Fruit fly (Drosophila melanogaster): ENCODE results near the gene Archease.

Gene Archease

dm6 chr3R:21624352-21624954, 38.3 kb downstream of the Archease start:
- TF ChIP-seq CG4318 (GFP tag; optimal IDR thresholded peaks at IDR 0.05) (no peak), CG6276 (GFP tag; optimal IDR thresholded peaks at IDR 0.05) (no peak), Eip78C (GFP tag) (peak; percentile 12), CG8319 (GFP tag; optimal IDR thresholded peaks at IDR 0.05) (no peak), svp (GFP tag) (peak; percentile 18), Lpt (GFP tag; optimal IDR thresholded peaks at IDR 0.05) (no peak), CG16779 (tag; optimal IDR thresholded peaks at IDR 0.05) (no peak)

DNA sequence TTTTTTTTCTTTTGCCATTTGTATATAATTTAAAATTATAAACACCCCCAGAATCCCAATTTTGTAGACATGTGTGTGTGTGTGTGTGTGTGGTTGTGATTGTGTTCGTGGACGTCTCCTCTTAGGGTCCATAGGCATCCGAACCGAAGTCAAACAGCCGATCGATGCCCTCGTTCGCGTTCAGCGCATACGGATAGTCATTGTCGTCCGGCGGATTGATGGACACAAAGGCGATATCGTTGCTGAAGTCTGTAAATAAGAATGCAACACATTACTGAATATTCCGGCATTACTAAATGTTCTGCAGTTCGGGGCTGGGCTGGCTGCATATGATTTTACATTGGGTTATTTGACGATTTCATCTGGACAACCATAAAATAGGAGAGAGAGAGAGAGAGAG, 41.3 kb downstream of the Archease start:
- TF ChIP-seq CG11902 (GFP tag; optimal IDR thresholded peaks at IDR 0.05) (no peak), svp (GFP tag) (peak; percentile 91)

- TF ChIP-seq CG6808 (GFP tag; optimal IDR thresholded peaks at IDR 0.05) (peak; percentile 73), svp (GFP tag) (no peak), CG1621 (tag; optimal IDR thresholded peaks at IDR 0.05) (peak; percentile 89), Sox102F (GFP tag; optimal IDR thresholded peaks at IDR 0.05) (no peak), net (GFP tag; optimal IDR thresholded peaks at IDR 0.05) (no peak), lz (GFP tag; optimal IDR thresholded peaks at IDR 0.05) (no peak), dsx (GFP tag; optimal IDR thresholded peaks at IDR 0.05; ENCODE audit: poor library complexity, severe bottlenecking) (no peak)
These were observed 43.0 kb downstream of the Archease start for dm6 chr3R:21619745-21620144.

DNA sequence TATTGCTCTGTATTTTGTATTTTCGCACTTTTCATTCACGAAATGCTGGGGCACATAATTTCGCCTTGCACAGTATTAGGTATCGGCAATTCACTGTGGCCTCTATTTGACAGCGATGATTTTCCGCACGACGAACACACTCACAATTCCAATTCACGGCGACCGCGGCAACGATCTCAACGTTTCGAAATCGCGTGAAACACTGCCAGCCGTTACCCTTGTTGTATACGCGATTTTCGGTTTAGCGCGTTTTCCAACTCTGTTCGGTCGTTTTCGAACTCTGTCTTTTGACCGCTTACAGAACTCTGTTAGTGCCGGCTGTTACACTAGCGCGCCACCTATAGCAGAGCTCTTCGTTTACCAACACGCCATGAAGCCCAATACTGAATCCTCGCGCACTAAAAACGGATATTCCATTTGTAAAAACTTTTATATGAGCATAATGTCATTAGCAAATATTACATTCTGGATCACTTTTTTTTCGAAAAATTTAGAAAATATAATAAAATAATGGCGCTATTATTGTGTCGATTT, 43.6 kb downstream of the Archease start, which contains the start of gene InR:
Gene InR, minus strand, starts transcription at position 205 of the 534 bp plus-strand sequence.
- no peak for TF ChIP-seq CG11762 (GFP tag; optimal IDR thresholded peaks at IDR 0.05; ENCODE audit: insufficient read depth)
- TF ChIP-seq CG3032 (tag; optimal IDR thresholded peaks at IDR 0.05), result peak; percentile 16
- peak; percentile 66 for TF ChIP-seq Sox14 (GFP tag; optimal IDR thresholded peaks at IDR 0.05)
- peak; percentile 46 for TF ChIP-seq Lpt (GFP tag; optimal IDR thresholded peaks at IDR 0.05)
- TF ChIP-seq acj6 (GFP tag; optimal IDR thresholded peaks at IDR 0.05), result peak; percentile 49
- peak; percentile 54 for TF ChIP-seq OdsH (GFP tag; optimal IDR thresholded peaks at IDR 0.05)
- TF ChIP-seq vri (GFP tag; optimal IDR thresholded peaks at IDR 0.05), result peak; percentile 82
- peak; percentile 79 for TF ChIP-seq esn (GFP tag; optimal IDR thresholded peaks at IDR 0.05)
- peak; percentile 67 for TF ChIP-seq Eip75B (GFP tag; optimal IDR thresholded peaks at IDR 0.05)
- TF ChIP-seq Eip93F (GFP tag; optimal IDR thresholded peaks at IDR 0.05), result no peak
- TF ChIP-seq CG15336 (GFP tag; IDR thresholded peaks at IDR 0.05), result no peak
- no peak for TF ChIP-seq dac (GFP tag; optimal IDR thresholded peaks at IDR 0.05)
- TF ChIP-seq CG16779 (tag; optimal IDR thresholded peaks at IDR 0.05), result peak; percentile 22
- peak; percentile 60 for TF ChIP-seq Smox (GFP tag; optimal IDR thresholded peaks at IDR 0.05)
- TF ChIP-seq Hr38 (GFP tag; optimal IDR thresholded peaks at IDR 0.05), result no peak
- TF ChIP-seq achi (GFP tag; optimal IDR thresholded peaks at IDR 0.05), result peak; percentile 53
- TF ChIP-seq Hr39 (GFP tag; optimal IDR thresholded peaks at IDR 0.05), result peak; percentile 80
- peak; percentile 55 for TF ChIP-seq Ets21C (GFP tag; optimal IDR thresholded peaks at IDR 0.05)
- TF ChIP-seq Hr4 (GFP tag; optimal IDR thresholded peaks at IDR 0.05), result peak; percentile 39
- no peak for TF ChIP-seq CG8119 (GFP tag; IDR thresholded peaks at IDR 0.05)
- TF ChIP-seq CG6276 (GFP tag; optimal IDR thresholded peaks at IDR 0.05), result no peak
- TF ChIP-seq ss (GFP tag; optimal IDR thresholded peaks at IDR 0.05), result peak; percentile 60 to 68
- peak; percentile 55 for TF ChIP-seq CG9139 (GFP tag; optimal IDR thresholded peaks at IDR 0.05)
- peak; percentile 14 for TF ChIP-seq CG8632 (GFP tag; optimal IDR thresholded peaks at IDR 0.05)
- peak; percentile 37 for TF ChIP-seq CG10631 (GFP tag; optimal IDR thresholded peaks at IDR 0.05)
- peak; percentile 40 for TF ChIP-seq CG1621 (tag; optimal IDR thresholded peaks at IDR 0.05)
- no peak for TF ChIP-seq CG6808 (GFP tag; optimal IDR thresholded peaks at IDR 0.05)
- no peak for TF ChIP-seq CG6163 (GFP tag; IDR thresholded peaks at IDR 0.05)
- peak; percentile 65 for TF ChIP-seq topi (GFP tag; optimal IDR thresholded peaks at IDR 0.05)
- TF ChIP-seq Sox15 (GFP tag; optimal IDR thresholded peaks at IDR 0.05), result no peak
- TF ChIP-seq CG6854 (GFP tag; optimal IDR thresholded peaks at IDR 0.05), result peak; percentile 77
- TF ChIP-seq Eip78C (GFP tag), result peak; percentile 83
- TF ChIP-seq Ets96B (tag; optimal IDR thresholded peaks at IDR 0.05), result peak; percentile 16
- TF ChIP-seq Met (GFP tag; optimal IDR thresholded peaks at IDR 0.05), result peak; percentile 73
- peak; percentile 37 for TF ChIP-seq CG8319 (GFP tag; optimal IDR thresholded peaks at IDR 0.05)
- peak; percentile 19 for TF ChIP-seq spab (GFP tag; optimal IDR thresholded peaks at IDR 0.05)
- TF ChIP-seq Sox102F (GFP tag; optimal IDR thresholded peaks at IDR 0.05), result peak; percentile 62
- TF ChIP-seq net (GFP tag; optimal IDR thresholded peaks at IDR 0.05), result peak; percentile 64
- TF ChIP-seq eg (GFP tag; IDR thresholded peaks at IDR 0.05), result no peak
